Worm (Caenorhabditis elegans) whole organism, L2 larva: ENCODE data around the gene ZK154.5.
A peak's percentile ranks its signal among the peaks of the same experiment; 100 is the strongest.

Source experiments
- C34F6.9 ChIP-seq: fragments of 150-350 bp; optimal IDR thresholded peaks from 2 replicates; lab custom pipeline; 2014; ENCODE audit warnings: missing biosample characterization, missing genetic modification characterization
- F13H6.1 ChIP-seq: sonication (generic microtip); optimal IDR thresholded peaks from 2 replicates; lab custom pipeline; 2016; ENCODE audit warnings: missing genetic modification characterization, missing compliant biosample characterization
- R02D3.7 ChIP-seq: fragments of 150-350 bp; optimal IDR thresholded peaks from 2 replicates; lab custom pipeline; 2014; ENCODE audit warnings: missing biosample characterization, missing genetic modification characterization
- Y55F3AM.14 ChIP-seq: fragments of 200-800 bp; sonication (Bioruptor generic); optimal IDR thresholded peaks from 2 replicates; lab custom pipeline; 2018; ENCODE audit warnings: mild to moderate bottlenecking, missing genetic modification characterization, missing compliant biosample characterization
- ZK546.5 ChIP-seq: sonication (generic microtip); optimal IDR thresholded peaks from 2 replicates; lab custom pipeline; 2017; ENCODE audit warnings: missing biosample characterization, missing genetic modification characterization
- alr-1 ChIP-seq: fragments of 150-350 bp; optimal IDR thresholded peaks from 2 replicates; lab custom pipeline; 2014; ENCODE audit warnings: missing biosample characterization, missing genetic modification characterization
- aly-2 ChIP-seq: fragments of 150-350 bp; optimal IDR thresholded peaks from 2 replicates; lab custom pipeline; 2014; ENCODE audit warnings: missing biosample characterization, missing genetic modification characterization
- ama-1 ChIP-seq: fragments of 150-350 bp; optimal IDR thresholded peaks from 2 replicates; lab custom pipeline; 2018; ENCODE audit warnings: inconsistent platforms
- blmp-1 ChIP-seq: sonication (generic microtip); optimal IDR thresholded peaks from 2 replicates; lab custom pipeline; 2017; ENCODE audit warnings: missing genetic modification characterization, mild to moderate bottlenecking, missing compliant biosample characterization, antibody characterized with exemption, moderate library complexity; ENCODE audit not compliant: insufficient read depth
- ceh-16 ChIP-seq: fragments of 150-350 bp; optimal IDR thresholded peaks from 2 replicates; lab custom pipeline; 2014; ENCODE audit warnings: missing biosample characterization, missing genetic modification characterization
- crh-2 ChIP-seq: sonication (generic microtip); optimal IDR thresholded peaks from 2 replicates; lab custom pipeline; 2017; ENCODE audit warnings: missing biosample characterization, missing genetic modification characterization
- egl-27 ChIP-seq: sonication (generic microtip); optimal IDR thresholded peaks from 3 replicates; lab custom pipeline; 2017; ENCODE audit warnings: missing biosample characterization, missing genetic modification reagents, missing genetic modification characterization
- elt-1 ChIP-seq: fragments of 150-350 bp; optimal IDR thresholded peaks from 2 replicates; lab custom pipeline; 2014; ENCODE audit warnings: missing biosample characterization, missing genetic modification characterization
- elt-3 ChIP-seq: sonication (generic microtip); optimal IDR thresholded peaks from 2 replicates; lab custom pipeline; 2017; ENCODE audit warnings: missing biosample characterization, missing genetic modification characterization
- fos-1 ChIP-seq: fragments of 150-350 bp; optimal IDR thresholded peaks from 2 replicates; lab custom pipeline; 2014; ENCODE audit warnings: missing biosample characterization, missing genetic modification characterization
- gmeb-1 ChIP-seq: fragments of 150-350 bp; optimal IDR thresholded peaks from 2 replicates; lab custom pipeline; 2014; ENCODE audit warnings: missing biosample characterization, missing genetic modification characterization
- lin-11 ChIP-seq: fragments of 150-350 bp; sonication (generic microtip); optimal IDR thresholded peaks from 2 replicates; lab custom pipeline; 2014; ENCODE audit warnings: missing biosample characterization, missing genetic modification characterization, inconsistent platforms, mixed read lengths
- lin-39 ChIP-seq: fragments of 150-350 bp; optimal IDR thresholded peaks from 2 replicates; lab custom pipeline; 2014; ENCODE audit warnings: missing biosample characterization, missing genetic modification reagents, missing genetic modification characterization
- lsy-2 ChIP-seq, 2 experiments: fragments of 150-350 bp in 1 of 2; sonication (generic microtip) in 1 of 2; optimal IDR thresholded peaks; 2 replicates each; lab custom pipeline; 2014 to 2017; ENCODE audit warnings: missing biosample characterization in 2 of 2, missing genetic modification characterization in 2 of 2
- mab-5 ChIP-seq: fragments of 150-350 bp; optimal IDR thresholded peaks from 2 replicates; lab custom pipeline; 2014; ENCODE audit warnings: missing biosample characterization, missing genetic modification characterization
- mbf-1 ChIP-seq: sonication (generic microtip); optimal IDR thresholded peaks from 2 replicates; lab custom pipeline; 2017; ENCODE audit warnings: missing biosample characterization, missing genetic modification characterization
- mdl-1 ChIP-seq, 2 experiments: fragments of 150-350 bp in 1 of 2; sonication (generic microtip) in 1 of 2; optimal IDR thresholded peaks; 2 replicates each; lab custom pipeline; 2017; ENCODE audit warnings: missing biosample characterization in 2 of 2, missing genetic modification characterization in 2 of 2
- nhr-10 ChIP-seq: sonication (generic microtip); optimal IDR thresholded peaks from 2 replicates; lab custom pipeline; 2017; ENCODE audit warnings: missing biosample characterization, missing genetic modification characterization
- nhr-12 ChIP-seq: fragments of 150-350 bp; optimal IDR thresholded peaks from 2 replicates; lab custom pipeline; 2014; ENCODE audit warnings: missing biosample characterization, missing genetic modification characterization
- nhr-129 ChIP-seq: fragments of 150-350 bp; optimal IDR thresholded peaks from 2 replicates; lab custom pipeline; 2014; ENCODE audit warnings: missing biosample characterization, missing genetic modification characterization
- nhr-21 ChIP-seq: fragments of 150-350 bp; optimal IDR thresholded peaks from 2 replicates; lab custom pipeline; 2014; ENCODE audit warnings: missing biosample characterization, missing genetic modification characterization
- nhr-23 ChIP-seq: fragments of 150-350 bp; optimal IDR thresholded peaks from 2 replicates; lab custom pipeline; 2014; ENCODE audit warnings: missing biosample characterization, missing genetic modification reagents, missing genetic modification characterization
- nhr-237 ChIP-seq: fragments of 150-350 bp; optimal IDR thresholded peaks from 2 replicates; lab custom pipeline; 2014; ENCODE audit warnings: missing biosample characterization, missing genetic modification characterization
- nhr-25 ChIP-seq: fragments of 150-350 bp; sonication (generic microtip); optimal IDR thresholded peaks from 3 replicates; lab custom pipeline; 2014; ENCODE audit warnings: missing biosample characterization, missing genetic modification characterization
- nhr-6 ChIP-seq: fragments of 150-350 bp; optimal IDR thresholded peaks from 2 replicates; lab custom pipeline; 2014; ENCODE audit warnings: missing biosample characterization, missing genetic modification characterization
- nhr-77 ChIP-seq: fragments of 150-350 bp; optimal IDR thresholded peaks from 2 replicates; lab custom pipeline; 2014; ENCODE audit warnings: missing biosample characterization, missing genetic modification characterization
- peb-1 ChIP-seq: fragments of 150-350 bp; optimal IDR thresholded peaks from 2 replicates; lab custom pipeline; 2014; ENCODE audit warnings: missing biosample characterization, missing genetic modification characterization
- sem-4 ChIP-seq: fragments of 150-350 bp; optimal IDR thresholded peaks from 2 replicates; lab custom pipeline; 2014; ENCODE audit warnings: missing biosample characterization, missing genetic modification reagents, missing genetic modification characterization
- skn-1 ChIP-seq: sonication (generic microtip); optimal IDR thresholded peaks from 2 replicates; lab custom pipeline; 2017; ENCODE audit warnings: missing biosample characterization, missing genetic modification characterization
- sma-3 ChIP-seq: sonication (generic microtip); optimal IDR thresholded peaks from 2 replicates; lab custom pipeline; 2016; ENCODE audit warnings: missing genetic modification reagents, missing genetic modification characterization, missing compliant biosample characterization
- sma-9 ChIP-seq, 2 experiments: fragments of 150-350 bp in 1 of 2; sonication (generic microtip) in 1 of 2; optimal IDR thresholded peaks; 2 replicates each; lab custom pipeline; 2014 to 2016; ENCODE audit warnings: missing genetic modification characterization in 2 of 2, mild to moderate bottlenecking in 1 of 2, missing biosample characterization in 1 of 2, missing compliant biosample characterization in 1 of 2, missing genetic modification reagents in 1 of 2, moderate library complexity in 1 of 2
- snpc-4 ChIP-seq: fragments of 150-350 bp; optimal IDR thresholded peaks from 2 replicates; lab custom pipeline; 2014; ENCODE audit warnings: missing biosample characterization, missing genetic modification characterization
- unc-39 ChIP-seq: fragments of 150-350 bp; optimal IDR thresholded peaks from 2 replicates; lab custom pipeline; 2014; ENCODE audit warnings: missing biosample characterization, missing genetic modification characterization
- unc-55 ChIP-seq: fragments of 150-350 bp; sonication (generic microtip); optimal IDR thresholded peaks from 3 replicates; lab custom pipeline; 2014; ENCODE audit warnings: missing biosample characterization, missing genetic modification reagents, missing genetic modification characterization
- unc-62 ChIP-seq: fragments of 150-350 bp; optimal IDR thresholded peaks from 2 replicates; lab custom pipeline; 2014; ENCODE audit warnings: missing biosample characterization, missing genetic modification reagents, missing genetic modification characterization
- zag-1 ChIP-seq: fragments of 150-350 bp; optimal IDR thresholded peaks from 2 replicates; lab custom pipeline; 2014; ENCODE audit warnings: missing biosample characterization, missing genetic modification characterization
- ztf-1 ChIP-seq: fragments of 200-800 bp; sonication (Bioruptor generic); conservative IDR thresholded peaks from 2 replicates; pipeline ENCODE4 v1.3.6; 2022; ENCODE audit warnings: missing genetic modification characterization, missing compliant biosample characterization
- ztf-4 ChIP-seq: fragments of 150-350 bp; optimal IDR thresholded peaks from 2 replicates; lab custom pipeline; 2014; ENCODE audit warnings: missing biosample characterization, missing genetic modification characterization

ZK154.5 gene

ce11 chrX:7779527-7780033, 8.2 kb downstream of the ZK154.5 start, which contains the start of gene ZK154.1:
TSS of gene ZK154.1 (plus strand) at chrX:7779577.
- TF ChIP-seq elt-3 (no peak), unc-39 (tag; lab: Kevin White, UChicago) (no peak), ztf-4 (tag; lab: Kevin White, UChicago) (no peak), aly-2 (tag; lab: Kevin White, UChicago) (no peak), lin-11 (no peak), ztf-1 (GFP tag; lab: Robert Waterston, UW) (no peak), nhr-12 (tag; lab: Kevin White, UChicago) (no peak), mdl-1 (tag; optimal IDR thresholded peaks at IDR 0.05; lab: Kevin White, UChicago) (no peak), unc-55 (GFP tag; lab: Kevin White, UChicago) (no peak), skn-1 (tag; lab: Kevin White, UChicago) (no peak), nhr-10 (tag; lab: Kevin White, UChicago) (no peak), Y55F3AM.14 (no peak)

ce11 chrX:7778786-7779185, 8.9 kb downstream of the ZK154.5 start:
- no peak for TF ChIP-seq peb-1 (tag; lab: Kevin White, UChicago)
- TF ChIP-seq blmp-1 (tag; lab: Kevin White, UChicago), result peak; percentile 74
- TF ChIP-seq nhr-25 (tag; lab: Kevin White, UChicago), result peak; percentile 24

ce11 chrX:7776509-7777001, 11.2 kb downstream of the ZK154.5 start, which contains the start of gene mec-7:
TSS of gene mec-7 (minus strand) at chrX:7776689.
- no peak for TF ChIP-seq elt-1
- no peak for TF ChIP-seq nhr-77 (tag; lab: Kevin White, UChicago)
- no peak for TF ChIP-seq ama-1 (lab: Kevin White, UChicago)
- TF ChIP-seq sem-4, result no peak
- no peak for TF ChIP-seq mbf-1
- no peak for TF ChIP-seq nhr-21
- TF ChIP-seq snpc-4 (tag; lab: Kevin White, UChicago), result no peak

ce11 chrX:7773714-7774318, 13.9 kb downstream of the ZK154.5 start:
- peak; percentile 72 for TF ChIP-seq nhr-25 (tag; lab: Kevin White, UChicago)
- no peak for TF ChIP-seq lin-39 (tag; lab: Kevin White, UChicago)
- no peak for TF ChIP-seq elt-3
- peak; percentile 20 for TF ChIP-seq fos-1
- peak; percentile 41 for TF ChIP-seq egl-27 (tag; lab: Kevin White, UChicago)
- no peak for TF ChIP-seq peb-1 (tag; lab: Kevin White, UChicago)
- TF ChIP-seq unc-62, result no peak
- peak; percentile 24 for TF ChIP-seq gmeb-1 (tag; lab: Kevin White, UChicago)
- TF ChIP-seq nhr-21, result peak; percentile 47
- TF ChIP-seq F13H6.1, result peak; percentile 13
- TF ChIP-seq snpc-4 (tag; lab: Kevin White, UChicago), result no peak
- peak; percentile 81 for TF ChIP-seq sma-9 (GFP tag; optimal IDR thresholded peaks at IDR 0.05; lab: Kevin White, UChicago)
- no peak for TF ChIP-seq sma-9 (tag; optimal IDR thresholded peaks at IDR 0.05; lab: Kevin White, UChicago)
- no peak for TF ChIP-seq Y55F3AM.14
- TF ChIP-seq mab-5 (tag; lab: Kevin White, UChicago), result no peak
- TF ChIP-seq zag-1, result no peak
- TF ChIP-seq mdl-1 (tag; optimal IDR thresholded peaks at IDR 0.05; lab: Kevin White, UChicago), result no peak
- peak in 1 of 2 experiments; percentile 21 for TF ChIP-seq lsy-2 (tag; optimal IDR thresholded peaks at IDR 0.05; lab: Kevin White, UChicago)
- no peak for TF ChIP-seq nhr-237 (tag; lab: Kevin White, UChicago)
- TF ChIP-seq nhr-129 (tag; lab: Kevin White, UChicago), result peak; percentile 31
- TF ChIP-seq C34F6.9 (tag; lab: Kevin White, UChicago), result peak; percentile 4
- TF ChIP-seq nhr-23 (tag; lab: Kevin White, UChicago), result no peak
- no peak for TF ChIP-seq aly-2 (tag; lab: Kevin White, UChicago)
- no peak for TF ChIP-seq unc-39 (tag; lab: Kevin White, UChicago)
- TF ChIP-seq lin-11, result no peak
- TF ChIP-seq sma-3, result peak; percentile 58
- TF ChIP-seq mbf-1, result no peak
- no peak for TF ChIP-seq nhr-6 (tag; lab: Kevin White, UChicago)
- TF ChIP-seq alr-1 (tag; lab: Kevin White, UChicago), result no peak
- TF ChIP-seq blmp-1 (tag; lab: Kevin White, UChicago), result peak; percentile 65
- TF ChIP-seq R02D3.7 (tag; lab: Kevin White, UChicago), result no peak
- peak; percentile 43 for TF ChIP-seq crh-2 (tag; lab: Kevin White, UChicago)
- TF ChIP-seq ZK546.5, result no peak
- TF ChIP-seq elt-1, result peak; percentile 88
- TF ChIP-seq ceh-16 (tag; lab: Kevin White, UChicago), result no peak
